Fruit fly (Drosophila melanogaster) whole organism, wandering third instar larva: Measurements from ENCODE around the gene CG14990.

Experiments
- CrebA ChIP-seq: fragments of 200-800 bp; sonication (Bioruptor generic); optimal IDR thresholded peaks from 2 replicates; lab custom pipeline; 2016; ENCODE audit warnings: missing biosample characterization, mild to moderate bottlenecking, missing genetic modification characterization, borderline replicate concordance
- Dfd ChIP-seq: fragments of >200 bp; optimal IDR thresholded peaks from 2 replicates; lab custom pipeline; 2017; ENCODE audit warnings: missing biosample characterization, missing genetic modification characterization
- Dif ChIP-seq: fragments of 200-275, 200-300 bp; sonication (Bioruptor generic); optimal IDR thresholded peaks from 2 replicates; lab custom pipeline; 2018; ENCODE audit warnings: missing biosample characterization, missing genetic modification characterization; ENCODE audit not compliant: partially characterized antibody
- HLH106 ChIP-seq: fragments of 200-800 bp; optimal IDR thresholded peaks from 3 replicates; lab custom pipeline; 2019; ENCODE audit warnings: missing biosample characterization, mild to moderate bottlenecking, missing genetic modification characterization, moderate library complexity
- Jra ChIP-seq: sonication (Bioruptor generic); optimal IDR thresholded peaks from 2 replicates; lab custom pipeline; 2016; ENCODE audit warnings: missing biosample characterization, missing genetic modification characterization
- Mio ChIP-seq: sonication (Bioruptor generic); optimal IDR thresholded peaks from 2 replicates; lab custom pipeline; 2016; ENCODE audit warnings: missing biosample characterization, missing genetic modification characterization
- Myc ChIP-seq: fragments of >200 bp; optimal IDR thresholded peaks from 2 replicates; lab custom pipeline; 2017
- N ChIP-seq: fragments of >200 bp; optimal IDR thresholded peaks from 2 replicates; lab custom pipeline; 2018; ENCODE audit warnings: missing biosample characterization, missing external identifiers, missing genetic modification characterization
- Rel ChIP-seq, 2 experiments: fragments of 200-800 bp; sonication (Bioruptor generic) in 1 of 2; optimal IDR thresholded peaks; 2 replicates in 1 of 2; 3 replicates in 1 of 2; lab custom pipeline; 2016 to 2019; ENCODE audit warnings: mild to moderate bottlenecking in 2 of 2, missing biosample characterization in 2 of 2, missing genetic modification characterization in 2 of 2, moderate library complexity in 1 of 2
- brk ChIP-seq: fragments of 200-800 bp; sonication (Bioruptor generic); optimal IDR thresholded peaks from 2 replicates; lab custom pipeline; 2016; ENCODE audit warnings: missing biosample characterization, mild to moderate bottlenecking, missing genetic modification characterization
- dl ChIP-seq, 2 experiments: fragments of 175-275, 200-275 bp in 1 of 2; fragments of 200-275 bp in 1 of 2; sonication (Bioruptor generic); optimal IDR thresholded peaks; lab custom pipeline; 2018; ENCODE audit warnings: mild to moderate bottlenecking in 2 of 2, missing biosample characterization in 2 of 2, missing genetic modification characterization in 2 of 2, moderate library complexity in 2 of 2; ENCODE audit not compliant: partially characterized antibody in 2 of 2, insufficient read depth in 1 of 2
- foxo ChIP-seq, 2 experiments: fragments of 200-800 bp; sonication (Bioruptor generic); optimal IDR thresholded peaks; 2 replicates in 1 of 2; 3 replicates in 1 of 2; lab custom pipeline; 2016 to 2017; ENCODE audit warnings: missing biosample characterization in 2 of 2, missing genetic modification characterization in 2 of 2
- jim ChIP-seq: fragments of 175-275, 200-325 bp; sonication (Bioruptor generic); optimal IDR thresholded peaks from 2 replicates; lab custom pipeline; 2016; ENCODE audit warnings: missing biosample characterization, mild to moderate bottlenecking, missing genetic modification characterization
- lola ChIP-seq: fragments of >200 bp; optimal IDR thresholded peaks from 2 replicates; lab custom pipeline; 2017; ENCODE audit warnings: missing biosample characterization, missing genetic modification characterization
- pan ChIP-seq: fragments of >200 bp; optimal IDR thresholded peaks from 2 replicates; lab custom pipeline; 2017
- psq ChIP-seq: fragments of 200-800 bp; sonication (Bioruptor generic); optimal IDR thresholded peaks from 3 replicates; lab custom pipeline; 2017; ENCODE audit warnings: missing biosample characterization, mild to moderate bottlenecking, missing genetic modification characterization, moderate library complexity
- rgr ChIP-seq: fragments of 200-800 bp; sonication (Bioruptor generic); optimal IDR thresholded peaks from 3 replicates; lab custom pipeline; 2016; ENCODE audit warnings: missing biosample characterization, mild to moderate bottlenecking, missing genetic modification characterization
- sage ChIP-seq: fragments of 200-800 bp; sonication (Bioruptor generic); optimal IDR thresholded peaks from 2 replicates; lab custom pipeline; 2016; ENCODE audit warnings: missing biosample characterization, mild to moderate bottlenecking, missing genetic modification characterization
- tai ChIP-seq: sonication (Bioruptor generic); optimal IDR thresholded peaks from 2 replicates; lab custom pipeline; 2016; ENCODE audit warnings: missing biosample characterization, missing genetic modification characterization
- woc ChIP-seq: sonication (Bioruptor generic); optimal IDR thresholded peaks from 2 replicates; lab custom pipeline; 2016; ENCODE audit warnings: missing biosample characterization, mild to moderate bottlenecking, missing genetic modification characterization

The CG14990 gene

DNA sequence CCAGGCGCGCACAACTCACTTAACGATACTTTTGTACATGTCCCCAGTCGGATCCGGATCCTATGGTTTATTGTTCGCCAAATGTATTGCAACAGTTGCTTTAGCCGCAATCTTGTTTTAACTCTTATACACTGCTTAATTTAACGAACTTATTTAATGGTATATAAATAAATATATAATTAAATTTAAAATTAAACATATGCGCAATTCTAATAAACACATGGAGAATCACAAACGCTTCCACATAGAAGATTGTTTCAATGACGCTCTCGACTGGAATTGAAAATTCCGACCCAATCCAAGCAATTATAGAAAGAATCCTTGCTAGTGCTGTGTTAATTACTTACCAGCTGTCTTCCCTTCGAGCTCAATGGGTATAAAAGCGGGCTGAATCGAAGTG lies 48.2 kb downstream of the CG14990 start, which contains the start of gene Akh:
TSS of gene Akh (plus strand) at position 301 of the 400 bp plus-strand sequence.
- TF ChIP-seq lola (GFP tag; lab: Kevin White, UChicago) (no peak), Dfd (no peak), brk (GFP tag; lab: Kevin White, UChicago) (no peak), Myc (lab: Kevin White, UChicago) (no peak), N (GFP tag; lab: Kevin White, UChicago) (no peak), pan (lab: Kevin White, UChicago) (no peak), Mio (GFP tag; lab: Kevin White, UChicago) (no peak), psq (no peak), tai (GFP tag; lab: Kevin White, UChicago) (no peak), Dif (no peak), rgr (GFP tag; lab: Kevin White, UChicago) (no peak), Jra (no peak), sage (GFP tag; lab: Kevin White, UChicago) (no peak), jim (no peak)

DNA sequence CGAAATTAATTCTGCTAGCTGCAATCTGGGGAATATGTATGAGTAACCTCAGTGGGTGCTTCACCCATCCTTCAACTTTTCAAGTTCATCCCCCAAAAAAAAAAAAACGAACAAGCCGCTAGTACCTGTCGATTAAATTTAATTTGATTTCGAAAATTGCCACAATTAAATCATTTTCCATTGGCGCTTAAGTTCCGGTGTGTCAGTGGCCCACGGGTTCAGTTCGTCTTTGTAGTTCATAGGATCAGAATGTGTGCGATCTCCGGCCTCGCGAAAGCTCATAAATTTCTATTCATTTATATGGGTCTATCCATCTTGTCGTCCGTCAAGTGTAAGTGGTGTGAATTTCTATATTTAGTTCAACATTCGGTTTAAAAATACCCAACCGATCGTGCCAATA lies 49.1 kb downstream of the CG14990 start, which contains the start of gene CG32260:
TSS of gene CG32260 (plus strand) at position 301 of the 400 bp plus-strand sequence.
- TF ChIP-seq woc (GFP tag; lab: Kevin White, UChicago) (no peak), dl (GFP tag; optimal IDR thresholded peaks at IDR 0.05; lab: Kevin White, UChicago; ENCODE audit: insufficient read depth in 1 of 2, partially characterized antibody in 2 of 2) (no peak), HLH106 (no peak), foxo (GFP tag; optimal IDR thresholded peaks at IDR 0.05; lab: Kevin White, UChicago) (no peak), Dfd (no peak), lola (GFP tag; lab: Kevin White, UChicago) (no peak), CrebA (no peak), Rel (GFP tag; optimal IDR thresholded peaks at IDR 0.05; lab: Kevin White, UChicago) (no peak), Rel (tag; optimal IDR thresholded peaks at IDR 0.05; lab: Kevin White, UChicago) (no peak)
- TF ChIP-seq, all 38 proteins: peak for 0
